Fruit fly (Drosophila melanogaster): Measurements from ENCODE around the gene CG7888.

Gene CG7888

dm6 chr3L:11097982-11098663 lies 44.3 kb downstream of the CG7888 start, which contains the start of the genes Irbp18 and APP-BP1 (continued):
- TF ChIP-seq zen2 (GFP tag; IDR thresholded peaks at IDR 0.05; ENCODE audit: partially characterized antibody) (no peak), grau (tag; optimal IDR thresholded peaks at IDR 0.05) (peak; percentile 91), ato (GFP tag; IDR thresholded peaks at IDR 0.05; ENCODE audit: partially characterized antibody) (no peak), CG43689 (GFP tag; IDR thresholded peaks at IDR 0.05) (peak; percentile 44; the same call in 1 of the 2 replicates), Aef1 (GFP tag; IDR thresholded peaks at IDR 0.05) (peak; percentile 83), CG2116 (GFP tag; optimal IDR thresholded peaks at IDR 0.05) (peak; percentile 88), Dref (GFP tag; IDR thresholded peaks at IDR 0.05) (no peak), CG17612 (GFP tag; IDR thresholded peaks at IDR 0.05) (peak; percentile 72), CG7556 (GFP tag; optimal IDR thresholded peaks at IDR 0.05) (peak; percentile 96), h (optimal IDR thresholded peaks at IDR 0.05) (no peak), Dad (GFP tag; optimal IDR thresholded peaks at IDR 0.05) (peak; percentile 94), HLH54F (GFP tag; optimal IDR thresholded peaks at IDR 0.05) (peak; percentile 96), ap (GFP tag; IDR thresholded peaks at IDR 0.05) (peak; percentile 67), CG8290 (GFP tag; optimal IDR thresholded peaks at IDR 0.05) (peak; percentile 87), CG8290 (tag; optimal IDR thresholded peaks at IDR 0.05) (peak; percentile 81 to 92), Xbp1 (GFP tag; optimal IDR thresholded peaks at IDR 0.05) (peak; percentile 96), Adf1 (GFP tag; IDR thresholded peaks at IDR 0.05) (peak; percentile 72), en (GFP tag; optimal IDR thresholded peaks at IDR 0.05) (peak; percentile 83), Oli (tag; optimal IDR thresholded peaks at IDR 0.05) (peak; percentile 93), bbx (GFP tag; IDR thresholded peaks at IDR 0.05; ENCODE audit: partially characterized antibody) (peak; percentile 16; the same call in 1 of the 2 replicates), CG3726 (GFP tag; IDR thresholded peaks at IDR 0.05) (peak; percentile 91; the same call in 2 of the 3 replicates), nmo (GFP tag; optimal IDR thresholded peaks at IDR 0.05) (peak; percentile 96), seq (GFP tag; IDR thresholded peaks at IDR 0.05) (peak; percentile 87), pfk (GFP tag; optimal IDR thresholded peaks at IDR 0.05) (peak; percentile 17), Side (GFP tag; optimal IDR thresholded peaks at IDR 0.05) (peak; percentile 92), Abd-B (GFP tag; optimal IDR thresholded peaks at IDR 0.05) (peak; percentile 94), Rfx (GFP tag; IDR thresholded peaks at IDR 0.05) (peak; percentile 90), CG18599 (GFP tag; optimal IDR thresholded peaks at IDR 0.05) (peak; percentile 95), Asciz (GFP tag; optimal IDR thresholded peaks at IDR 0.05) (peak; percentile 89), CG7372 (GFP tag; IDR thresholded peaks at IDR 0.05) (peak; percentile 84), slbo (GFP tag; IDR thresholded peaks at IDR 0.05) (peak; percentile 88), CG2199 (GFP tag; IDR thresholded peaks at IDR 0.05) (0 out of 3 replicates have a peak, but pooled peaks have one; percentile 43), CG18619 (GFP tag; optimal IDR thresholded peaks at IDR 0.05) (peak; percentile 95), ftz-f1 (GFP tag; optimal IDR thresholded peaks at IDR 0.05) (peak; percentile 16), sisA (GFP tag; IDR thresholded peaks at IDR 0.05) (peak; percentile 84), CG6854 (GFP tag; optimal IDR thresholded peaks at IDR 0.05) (peak; percentile 87), CG34422 (GFP tag; IDR thresholded peaks at IDR 0.05) (peak; percentile 87), CG14050 (GFP tag; IDR thresholded peaks at IDR 0.05) (peak; percentile 74), CG31224 (GFP tag; IDR thresholded peaks at IDR 0.05) (peak; percentile 81), CG12659 (GFP tag; optimal IDR thresholded peaks at IDR 0.05) (peak; percentile 97), sim (GFP tag; IDR thresholded peaks at IDR 0.05) (peak; percentile 68; the same call in 1 of the 2 replicates), CG7928 (GFP tag; optimal IDR thresholded peaks at IDR 0.05) (peak; percentile 69), fd102C (GFP tag; optimal IDR thresholded peaks at IDR 0.05) (peak; percentile 76), Dp (GFP tag; optimal IDR thresholded peaks at IDR 0.05) (peak; percentile 32), CG11695 (GFP tag; IDR thresholded peaks at IDR 0.05) (peak; percentile 91), CG3407 (GFP tag; optimal IDR thresholded peaks at IDR 0.05) (peak; percentile 84), CkIIα-i1 (GFP tag; IDR thresholded peaks at IDR 0.05) (0 out of 2 replicates have a peak, but pooled peaks have one; percentile 31), CTCF (GFP tag; optimal IDR thresholded peaks at IDR 0.05) (peak; percentile 50), CG13894 (tag; optimal IDR thresholded peaks at IDR 0.05) (peak; percentile 86), Gug (GFP tag; IDR thresholded peaks at IDR 0.05) (peak; percentile 84), tio (GFP tag; optimal IDR thresholded peaks at IDR 0.05) (peak; percentile 98)

All from whole organism, embryonic.